Worm (Caenorhabditis elegans): ENCODE results near the gene K07H8.7.

Gene K07H8.7

DNA sequence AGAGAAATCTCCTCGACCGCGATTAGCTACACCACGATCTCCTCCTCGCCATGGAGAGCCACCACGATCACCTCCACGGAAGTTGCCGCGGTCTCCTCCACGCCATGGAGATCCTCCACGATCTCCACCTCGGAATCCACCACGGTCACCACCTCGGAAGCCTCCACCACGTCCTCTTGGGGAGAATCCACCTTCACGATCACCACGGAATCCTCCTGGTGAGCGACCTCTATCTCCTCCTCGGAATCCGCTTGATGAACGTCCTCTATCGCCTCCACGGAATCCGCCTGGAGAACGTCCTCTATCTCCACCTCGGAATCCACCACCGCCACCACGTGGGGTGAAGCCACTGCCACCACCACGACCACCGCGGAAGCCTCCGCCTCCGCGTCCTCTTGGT, 29.3 kb upstream of the K07H8.7 start:
- TF ChIP-seq die-1 (tag; optimal IDR thresholded peaks at IDR 0.05) (peak; percentile 29), egrh-3 (GFP tag; IDR thresholded peaks at IDR 0.05) (peak; percentile 75; the same call in 1 of the 2 replicates), hsf-1 (GFP tag; IDR thresholded peaks at IDR 0.05) (no peak), F37B4.10 (GFP tag; IDR thresholded peaks at IDR 0.05) (0 out of 2 replicates have a peak, but pooled peaks have one; percentile 50), zfh-2 (GFP tag; conservative IDR thresholded peaks at IDR 0.05) (peak; percentile 73)

DNA sequence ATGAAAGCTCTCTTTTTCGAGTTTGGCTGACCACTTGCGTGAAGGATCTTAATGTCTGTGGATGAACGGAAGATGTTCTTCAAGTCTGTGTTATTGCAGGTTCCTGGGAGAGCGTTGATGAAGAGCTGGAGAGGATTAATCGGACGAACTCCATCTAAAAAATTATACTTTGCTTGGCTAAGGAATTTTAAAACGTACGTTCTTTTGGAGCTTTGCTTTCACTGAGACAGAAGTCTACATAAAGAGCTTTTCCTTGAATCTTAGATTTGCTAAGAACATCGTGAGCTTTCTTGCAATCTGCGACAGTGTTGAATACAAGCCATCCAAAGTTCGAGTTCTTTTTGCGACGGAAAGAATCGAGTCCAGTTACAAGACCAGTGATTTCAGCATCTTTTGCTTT, 27.5 kb upstream of the K07H8.7 start:
- TF ChIP-seq F57C9.4 (tag; optimal IDR thresholded peaks at IDR 0.05), result no peak
- 0 out of 2 replicates have a peak, but pooled peaks have one; percentile 52 for TF ChIP-seq lin-26 (GFP tag; IDR thresholded peaks at IDR 0.05)
- TF ChIP-seq aptf-2 (GFP tag; conservative IDR thresholded peaks at IDR 0.05), result no peak
- no peak for TF ChIP-seq hmg-1.2 (GFP tag; IDR thresholded peaks at IDR 0.05)

DNA sequence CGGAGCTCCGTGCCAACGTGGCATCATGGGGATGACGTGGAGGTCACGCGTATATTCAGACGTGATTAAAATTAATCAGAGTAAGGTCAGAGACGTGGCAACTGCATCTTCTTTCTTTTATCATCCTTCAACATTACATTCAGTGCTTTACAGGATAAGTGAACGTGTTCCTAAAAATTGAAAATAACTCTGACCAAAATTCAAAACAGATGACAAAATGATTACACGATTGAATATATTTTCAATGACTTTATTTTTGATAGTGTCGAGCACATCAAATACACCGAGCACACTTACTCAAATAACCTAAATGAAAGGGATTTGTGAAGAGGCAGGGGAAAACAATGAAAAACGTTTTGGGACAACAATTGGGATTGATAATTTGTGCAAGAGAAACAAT, 26.5 kb upstream of the K07H8.7 start, which contains the start of gene K07H8.9:
TSS of gene K07H8.9 (minus strand) at position 125 of the 400 bp plus-strand sequence.
- no peak for TF ChIP-seq ztf-18 (tag; optimal IDR thresholded peaks at IDR 0.05)
- no peak for TF ChIP-seq ztf-6 (GFP tag; IDR thresholded peaks at IDR 0.05)
- TF ChIP-seq unc-130 (GFP tag; optimal IDR thresholded peaks at IDR 0.05), result peak; percentile 38
- no peak for TF ChIP-seq snpc-4 (GFP tag; optimal IDR thresholded peaks at IDR 0.05)
- peak in 2 of 4 experiments; percentile 27 to 29 for TF ChIP-seq snpc-4 (tag; optimal IDR thresholded peaks at IDR 0.05)
- no peak for TF ChIP-seq aptf-3 (GFP tag; IDR thresholded peaks at IDR 0.05)
- TF ChIP-seq ztf-25 (GFP tag; IDR thresholded peaks at IDR 0.05), result no peak
- TF ChIP-seq nhr-27 (tag; optimal IDR thresholded peaks at IDR 0.05), result no peak
- no peak for TF ChIP-seq madf-6 (GFP tag; IDR thresholded peaks at IDR 0.05)
- TF ChIP-seq ztf-26 (tag; optimal IDR thresholded peaks at IDR 0.05), result no peak
- no peak for TF ChIP-seq repo-1 (tag; optimal IDR thresholded peaks at IDR 0.05)
- no peak for TF ChIP-seq tbx-9 (tag; optimal IDR thresholded peaks at IDR 0.05; ENCODE audit: borderline replicate concordance)
- TF ChIP-seq F52B5.7 (tag; optimal IDR thresholded peaks at IDR 0.05), result no peak
- TF ChIP-seq fkh-3 (tag; optimal IDR thresholded peaks at IDR 0.05), result peak; percentile 6
- TF ChIP-seq F49E8.2 (tag; optimal IDR thresholded peaks at IDR 0.05; ENCODE audit: insufficient read depth), result peak; percentile 82
- TF ChIP-seq zfh-2 (GFP tag; conservative IDR thresholded peaks at IDR 0.05), result no peak
- TF ChIP-seq F55B11.4 (tag; optimal IDR thresholded peaks at IDR 0.05; ENCODE audit: borderline replicate concordance, insufficient read depth), result no peak
- no peak for TF ChIP-seq attf-3 (GFP tag; conservative IDR thresholded peaks at IDR 0.05)
- no peak for TF ChIP-seq attf-5 (GFP tag; optimal IDR thresholded peaks at IDR 0.05)
- no peak for TF ChIP-seq sea-2 (GFP tag; IDR thresholded peaks at IDR 0.05)
- no peak for TF ChIP-seq lag-1 (GFP tag; IDR thresholded peaks at IDR 0.05)
- TF ChIP-seq chd-7 (tag; optimal IDR thresholded peaks at IDR 0.05), result no peak
- no peak for TF ChIP-seq cebp-2 (GFP tag; IDR thresholded peaks at IDR 0.05)
- TF ChIP-seq ceh-40 (GFP tag; IDR thresholded peaks at IDR 0.05), result 0 out of 2 replicates have a peak, but pooled peaks have one; percentile 20
- peak in 1 of 2 experiments; percentile 26 for TF ChIP-seq rec-8 (tag; optimal IDR thresholded peaks at IDR 0.05)
- TF ChIP-seq dpl-1 (GFP tag; optimal IDR thresholded peaks at IDR 0.05), result no peak
- no peak for TF ChIP-seq akir-1 (GFP tag; optimal IDR thresholded peaks at IDR 0.05)
- no peak for TF ChIP-seq efl-1 (GFP tag; optimal IDR thresholded peaks at IDR 0.05)
- no peak for TF ChIP-seq Y95B8A.8 (GFP tag; IDR thresholded peaks at IDR 0.05)
- TF ChIP-seq lin-40 (tag; optimal IDR thresholded peaks at IDR 0.05), result no peak
- peak; percentile 40 for TF ChIP-seq tlf-1 (GFP tag; optimal IDR thresholded peaks at IDR 0.05)
- TF ChIP-seq lsy-27 (tag; optimal IDR thresholded peaks at IDR 0.05; ENCODE audit: borderline replicate concordance, insufficient read depth), result no peak
- TF ChIP-seq ceh-100 (GFP tag; IDR thresholded peaks at IDR 0.05), result no peak
- no peak for TF ChIP-seq dpff-1 (tag; optimal IDR thresholded peaks at IDR 0.05)
- no peak for TF ChIP-seq nhr-90 (tag; optimal IDR thresholded peaks at IDR 0.05)
- TF ChIP-seq snpc-3.4 (tag; optimal IDR thresholded peaks at IDR 0.05), result no peak
- TF ChIP-seq somi-1 (GFP tag; optimal IDR thresholded peaks at IDR 0.05), result no peak
- no peak for TF ChIP-seq egrh-3 (GFP tag; IDR thresholded peaks at IDR 0.05)
- TF ChIP-seq mes-4 (tag; optimal IDR thresholded peaks at IDR 0.05), result no peak

Measured in whole organism, young adult.